Worm (Caenorhabditis elegans) whole organism, young adult: ENCODE results near the gene twk-16.

Source experiments
- B0261.1 ChIP-seq: sonication (generic microtip); optimal IDR thresholded peaks from 2 replicates; lab custom pipeline; 2016; ENCODE audit warnings: mild to moderate bottlenecking, missing genetic modification characterization, moderate library complexity, missing compliant biosample characterization
- C06A6.2 ChIP-seq: fragments of 200-800 bp; sonication (Bioruptor generic); conservative IDR thresholded peaks from 2 replicates; pipeline ENCODE4 v1.3.6; 2022; ENCODE audit warnings: missing genetic modification characterization, missing compliant biosample characterization
- F33H1.4 ChIP-seq: fragments of 200-800 bp; sonication (Bioruptor generic); IDR thresholded peaks from 2 replicates; pipeline ENCODE4 v1.3.6; 2022; ENCODE audit warnings: missing genetic modification reagents, missing genetic modification characterization, missing compliant biosample characterization
- K11D2.4 ChIP-seq: fragments of 200-800 bp; sonication (Bioruptor generic); IDR thresholded peaks from 2 replicates; pipeline ENCODE4 v1.3.6; 2022; ENCODE audit warnings: missing genetic modification reagents, missing genetic modification characterization, missing compliant biosample characterization
- athp-1 ChIP-seq: sonication (generic microtip); optimal IDR thresholded peaks from 2 replicates; lab custom pipeline; 2017; ENCODE audit warnings: mild to moderate bottlenecking, missing genetic modification characterization, missing compliant biosample characterization
- cebp-2 ChIP-seq: fragments of 200-800 bp; sonication (Bioruptor generic); IDR thresholded peaks from 2 replicates; pipeline ENCODE4 v1.3.6; 2022; ENCODE audit warnings: missing genetic modification characterization, missing compliant biosample characterization
- chd-7 ChIP-seq: sonication (generic microtip); optimal IDR thresholded peaks from 2 replicates; lab custom pipeline; 2016; ENCODE audit warnings: mild to moderate bottlenecking, missing genetic modification characterization, moderate library complexity, missing compliant biosample characterization
- die-1 ChIP-seq: sonication (generic microtip); optimal IDR thresholded peaks from 2 replicates; lab custom pipeline; 2016; ENCODE audit warnings: missing genotype, mild to moderate bottlenecking, missing genetic modification characterization, missing compliant biosample characterization
- hlh-26 ChIP-seq: fragments of 200-800 bp; sonication (Bioruptor generic); conservative IDR thresholded peaks from 2 replicates; pipeline ENCODE4 v1.3.6; 2022; ENCODE audit warnings: missing genetic modification reagents, missing genetic modification characterization, missing compliant biosample characterization
- lin-40 ChIP-seq: sonication (generic microtip); optimal IDR thresholded peaks from 2 replicates; lab custom pipeline; 2016; ENCODE audit warnings: missing genetic modification characterization, mild to moderate bottlenecking, missing compliant biosample characterization, missing genotype, missing genetic modification reagents
- lsl-1 ChIP-seq: fragments of 200-800 bp; sonication (Bioruptor generic); optimal IDR thresholded peaks from 2 replicates; lab custom pipeline; 2018; ENCODE audit warnings: mild to moderate bottlenecking, missing genetic modification characterization, moderate library complexity, missing compliant biosample characterization
- nhr-179 ChIP-seq: sonication (generic microtip); optimal IDR thresholded peaks from 2 replicates; lab custom pipeline; 2016; ENCODE audit warnings: mild to moderate bottlenecking, missing genetic modification characterization, missing compliant biosample characterization
- zfh-2 ChIP-seq: fragments of 200-800 bp; sonication (Bioruptor generic); conservative IDR thresholded peaks from 2 replicates; pipeline ENCODE4 v1.3.6; 2022; ENCODE audit warnings: missing genetic modification reagents, missing genetic modification characterization, missing compliant biosample characterization
- ztf-3 ChIP-seq: fragments of 200-800 bp; sonication (Bioruptor generic); optimal IDR thresholded peaks from 2 replicates; lab custom pipeline; 2018; ENCODE audit warnings: mild to moderate bottlenecking, missing genetic modification characterization, missing compliant biosample characterization

Gene twk-16

ce11 chrX:3127626-3128142 lies 46.8 kb downstream of the twk-16 start (continued):
- no peak for TF ChIP-seq hlh-26
- TF ChIP-seq ztf-3 = peak; percentile 74
- TF ChIP-seq K11D2.4 (GFP tag; lab: Robert Waterston, UW) = peak; percentile 76
- TF ChIP-seq lsl-1 (GFP tag; lab: Kevin White, UChicago) = peak; percentile 4
- TF ChIP-seq zfh-2 = peak; percentile 99
- peak; percentile 13 for TF ChIP-seq B0261.1 (tag; lab: Kevin White, UChicago)
- peak; percentile 72 for TF ChIP-seq C06A6.2 (GFP tag; lab: Robert Waterston, UW)
- 0 out of 2 replicates have a peak, but pooled peaks have one; percentile 8 for TF ChIP-seq F33H1.4 (GFP tag; lab: Robert Waterston, UW)
- TF ChIP-seq athp-1 (tag; lab: Kevin White, UChicago) = peak; percentile 33
- no peak for TF ChIP-seq cebp-2 (GFP tag; lab: Robert Waterston, UW)
- TF ChIP-seq nhr-179 (tag; lab: Kevin White, UChicago) = no peak
- TF ChIP-seq lin-40 (tag; lab: Kevin White, UChicago) = peak; percentile 93
- TF ChIP-seq chd-7 (tag; lab: Kevin White, UChicago) = peak; percentile 88
- peak; percentile 54 for TF ChIP-seq die-1
